Worm (Caenorhabditis elegans): ENCODE data around the gene cor-1.

cor-1 gene

DNA sequence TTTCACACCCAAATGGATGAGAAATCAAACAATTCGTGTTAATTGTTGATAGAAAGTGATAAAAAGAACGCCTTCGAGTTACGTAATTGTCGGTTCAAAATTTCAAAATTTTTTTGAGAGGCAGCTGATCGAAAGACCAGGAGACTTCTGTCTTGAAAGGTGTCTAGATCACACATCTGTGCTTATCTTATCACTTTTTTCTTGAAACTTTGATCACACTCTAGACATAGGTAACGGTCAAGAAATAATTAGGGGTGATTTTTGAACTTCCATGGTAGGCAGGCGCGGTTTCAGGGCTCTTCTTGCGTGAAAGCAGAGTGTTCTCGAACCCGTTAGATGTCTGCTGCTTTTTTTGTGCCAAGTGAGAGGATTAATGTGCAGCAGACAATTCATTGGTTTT lies 44.5 kb downstream of the cor-1 start:
- TF ChIP-seq nhr-25 (tag; optimal IDR thresholded peaks at IDR 0.05) (no peak), elt-3 (tag; optimal IDR thresholded peaks at IDR 0.05) (peak in 1 of 3 experiments; percentile 56)

ce11 chrIII:10293946-10294345 lies 45.0 kb downstream of the cor-1 start:
- TF ChIP-seq zag-1 (tag; optimal IDR thresholded peaks at IDR 0.05) = no peak
- TF ChIP-seq nhr-12 (tag; optimal IDR thresholded peaks at IDR 0.05) = no peak
- TF ChIP-seq egl-27 (tag; optimal IDR thresholded peaks at IDR 0.05) = no peak
- no peak for TF ChIP-seq jun-1 (tag; optimal IDR thresholded peaks at IDR 0.05)
- TF ChIP-seq mml-1 (tag; optimal IDR thresholded peaks at IDR 0.05) = no peak
- TF ChIP-seq snpc-4 (tag; optimal IDR thresholded peaks at IDR 0.05) = no peak
- no peak for TF ChIP-seq unc-62 (GFP tag; optimal IDR thresholded peaks at IDR 0.05)
- no peak for TF ChIP-seq mdl-1 (tag; optimal IDR thresholded peaks at IDR 0.05)
- TF ChIP-seq elt-3 (tag; optimal IDR thresholded peaks at IDR 0.05) = no peak
- TF ChIP-seq lsy-12 (tag; optimal IDR thresholded peaks at IDR 0.05) = no peak
- no peak for TF ChIP-seq nhr-43 (tag; optimal IDR thresholded peaks at IDR 0.05; ENCODE audit: poor library complexity, severe bottlenecking)

ce11 chrIII:10294837-10295236 lies 45.9 kb downstream of the cor-1 start, which contains the start of gene vglu-2:
Gene vglu-2, plus strand, starts transcription at chrIII:10295137.
- TF ChIP-seq lsy-12 (tag; optimal IDR thresholded peaks at IDR 0.05) (no peak), tbx-2 (tag; optimal IDR thresholded peaks at IDR 0.05) (no peak), R02D3.7 (tag; optimal IDR thresholded peaks at IDR 0.05) (no peak), egl-5 (tag; optimal IDR thresholded peaks at IDR 0.05) (no peak), ZK546.5 (tag; optimal IDR thresholded peaks at IDR 0.05) (no peak), sea-2 (GFP tag; optimal IDR thresholded peaks at IDR 0.05) (no peak)

DNA sequence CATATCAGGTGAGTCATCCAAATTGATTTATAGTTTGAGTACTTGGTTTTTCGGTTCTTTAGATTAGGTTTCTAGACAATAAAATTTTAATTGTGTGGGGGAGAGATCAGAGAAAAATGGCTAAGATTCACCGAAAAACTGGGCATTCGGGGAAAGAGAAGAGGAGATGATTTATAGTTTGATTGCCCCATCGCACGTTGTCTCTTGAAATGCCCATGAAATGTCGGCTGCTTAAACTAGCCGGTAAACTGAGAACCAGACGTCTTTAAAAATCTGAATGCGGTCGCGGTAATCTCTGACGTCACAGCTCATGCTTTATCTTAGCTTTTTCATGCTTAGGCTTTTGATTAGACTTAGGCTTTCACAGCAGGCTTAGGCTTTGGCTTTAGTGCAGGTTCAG lies 48.0 kb downstream of the cor-1 start:
- TF ChIP-seq elt-1 (tag; optimal IDR thresholded peaks at IDR 0.05) = no peak
- no peak for TF ChIP-seq snpc-4 (tag; optimal IDR thresholded peaks at IDR 0.05)
- TF ChIP-seq elt-3 (tag; optimal IDR thresholded peaks at IDR 0.05) = no peak
- TF ChIP-seq pqm-1 (tag; optimal IDR thresholded peaks at IDR 0.05) = no peak
- TF ChIP-seq nhr-11 (tag; optimal IDR thresholded peaks at IDR 0.05) = no peak
- no peak for TF ChIP-seq eor-1 (tag; optimal IDR thresholded peaks at IDR 0.05)
- no peak for TF ChIP-seq nhr-237 (tag; optimal IDR thresholded peaks at IDR 0.05)
- no peak for TF ChIP-seq nhr-12 (tag; optimal IDR thresholded peaks at IDR 0.05)
- TF ChIP-seq ceh-16 (tag; optimal IDR thresholded peaks at IDR 0.05) = no peak

ce11 chrIII:10300078-10300477 lies 51.2 kb downstream of the cor-1 start, which contains the start of gene vglu-3:
Gene vglu-3, plus strand, starts transcription at chrIII:10300378.
- TF ChIP-seq elt-1 (tag; optimal IDR thresholded peaks at IDR 0.05) (no peak), daf-12 (tag; optimal IDR thresholded peaks at IDR 0.05) (no peak), nhr-12 (tag; optimal IDR thresholded peaks at IDR 0.05) (no peak), unc-39 (tag; optimal IDR thresholded peaks at IDR 0.05) (no peak), unc-62 (GFP tag; optimal IDR thresholded peaks at IDR 0.05) (no peak), snpc-4 (tag; optimal IDR thresholded peaks at IDR 0.05) (no peak), fos-1 (tag; optimal IDR thresholded peaks at IDR 0.05) (no peak), ama-1 (optimal IDR thresholded peaks at IDR 0.05) (no peak), lin-39 (tag; optimal IDR thresholded peaks at IDR 0.05) (no peak), mml-1 (tag; optimal IDR thresholded peaks at IDR 0.05) (no peak), ceh-16 (tag; optimal IDR thresholded peaks at IDR 0.05) (no peak), nhr-28 (tag; optimal IDR thresholded peaks at IDR 0.05) (no peak), ZK546.5 (tag; optimal IDR thresholded peaks at IDR 0.05) (no peak), nhr-11 (tag; optimal IDR thresholded peaks at IDR 0.05) (no peak)

All from whole organism, L3 larva.